Worm (Caenorhabditis elegans) whole organism, L3 larva: ENCODE results near the gene lpd-7.

Experiments used
- snpc-4 ChIP-seq: fragments of 150-350 bp; optimal IDR thresholded peaks from 2 replicates; lab custom pipeline; 2014; ENCODE audit warnings: missing biosample characterization, missing genetic modification characterization
- unc-62 ChIP-seq: fragments of 150-350 bp; sonication (generic microtip); optimal IDR thresholded peaks from 4 replicates; lab custom pipeline; 2014; ENCODE audit warnings: missing biosample characterization, missing genetic modification reagents, missing genetic modification characterization

DNA sequence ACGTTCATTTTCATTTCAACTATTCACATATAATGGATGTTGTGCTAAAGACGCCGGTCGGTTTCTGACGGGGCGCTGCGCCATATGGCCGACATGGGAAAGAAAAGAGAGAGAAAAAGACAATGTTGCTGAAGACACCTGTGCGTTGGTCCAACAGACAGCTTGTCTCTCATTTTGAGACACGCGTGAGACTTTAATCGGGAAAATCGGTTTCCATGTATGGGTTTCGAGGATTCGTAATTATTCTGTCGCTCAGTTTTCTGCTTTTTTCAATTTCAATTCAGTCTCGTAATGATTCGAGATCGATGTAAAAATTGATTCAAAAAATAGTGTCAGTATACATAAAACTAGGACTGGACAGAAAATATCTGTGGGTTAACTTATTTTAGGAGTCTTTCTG lies 42.3 kb upstream of the lpd-7 start:
- TF ChIP-seq unc-62 (GFP tag; lab: Kevin White, UChicago) (no peak), snpc-4 (tag; lab: Kevin White, UChicago) (no peak)
